Fruit fly (Drosophila melanogaster) whole organism, prepupa: Measurements from ENCODE around the gene CG5509.

Source experiments
- CG11762 ChIP-seq: fragments of 200-800 bp; sonication (Bioruptor generic); optimal IDR thresholded peaks from 3 replicates; lab custom pipeline; 2016; ENCODE audit warnings: missing biosample characterization, missing genetic modification characterization; ENCODE audit not compliant: insufficient read depth
- CG15336 ChIP-seq: fragments of 200-800 bp; sonication (Bioruptor generic); IDR thresholded peaks from 2 replicates; pipeline ENCODE4 v1.3.6; 2022; ENCODE audit warnings: missing biosample characterization, missing genetic modification characterization
- CG6854 ChIP-seq: fragments of 200-800 bp; sonication (Bioruptor generic); optimal IDR thresholded peaks from 2 replicates; lab custom pipeline; 2017; ENCODE audit warnings: missing biosample characterization, mild to moderate bottlenecking, missing genetic modification characterization
- CG9139 ChIP-seq: fragments of 200-800 bp; sonication (Bioruptor generic); optimal IDR thresholded peaks from 3 replicates; lab custom pipeline; 2017; ENCODE audit warnings: missing biosample characterization, mild to moderate bottlenecking, missing genetic modification characterization
- Ets21C ChIP-seq: fragments of 200-800 bp; sonication (Bioruptor generic); optimal IDR thresholded peaks from 3 replicates; lab custom pipeline; 2016; ENCODE audit warnings: missing biosample characterization, missing genetic modification characterization
- Gug ChIP-seq: fragments of 200-800 bp; sonication (Bioruptor generic); IDR thresholded peaks from 2 replicates; pipeline ENCODE4 v1.3.6; 2022; ENCODE audit warnings: missing biosample characterization, missing genetic modification characterization
- Lpt ChIP-seq: fragments of 200-800 bp; sonication (Bioruptor generic); optimal IDR thresholded peaks from 3 replicates; lab custom pipeline; 2016; ENCODE audit warnings: missing biosample characterization, missing genetic modification characterization
- Smox ChIP-seq: fragments of 200-800 bp; sonication (Bioruptor generic); optimal IDR thresholded peaks from 3 replicates; lab custom pipeline; 2016; ENCODE audit warnings: missing biosample characterization, missing genetic modification characterization
- cyc ChIP-seq: fragments of 200-800 bp; sonication (Bioruptor generic); optimal IDR thresholded peaks from 3 replicates; lab custom pipeline; 2016; ENCODE audit warnings: missing biosample characterization, missing genetic modification characterization
- dac ChIP-seq: fragments of 200-800 bp; sonication (Bioruptor generic); optimal IDR thresholded peaks from 2 replicates; lab custom pipeline; 2017; ENCODE audit warnings: missing biosample characterization, mild to moderate bottlenecking, missing genetic modification characterization
- fd85E ChIP-seq: fragments of 200-800 bp; sonication (Bioruptor generic); optimal IDR thresholded peaks from 3 replicates; lab custom pipeline; 2016; ENCODE audit warnings: missing biosample characterization, missing genetic modification characterization

- no peak for TF ChIP-seq fd85E
- TF ChIP-seq Ets21C (GFP tag; lab: Kevin White, UChicago), result no peak
- TF ChIP-seq CG11762, result no peak
- no peak for TF ChIP-seq Lpt (GFP tag; lab: Kevin White, UChicago)
- TF ChIP-seq Gug (GFP tag; lab: Robert Waterston, UW), result no peak
- TF ChIP-seq cyc (GFP tag; lab: Kevin White, UChicago), result no peak
- TF ChIP-seq dac (GFP tag; lab: Kevin White, UChicago), result no peak
- TF ChIP-seq CG9139, result no peak
- no peak for TF ChIP-seq CG6854 (GFP tag; lab: Kevin White, UChicago)
- no peak for TF ChIP-seq CG15336 (GFP tag; lab: Robert Waterston, UW)
- no peak for TF ChIP-seq Smox (GFP tag; lab: Kevin White, UChicago)
Measured at dm6 chr3R:12423997-12424396, 28.3 kb upstream of the CG5509 start.
